Fruit fly (Drosophila melanogaster) whole organism, embryonic: Measurements from ENCODE around the gene Cdk5alpha.

Source experiments
- B-H1 ChIP-seq: fragments of 200-800 bp; sonication (Bioruptor generic); IDR thresholded peaks from 3 replicates; pipeline ENCODE4 v1.3.6; 2022; ENCODE audit warnings: missing biosample characterization, missing genetic modification characterization
- CG10209 ChIP-seq: fragments of 200-800 bp; sonication (Bioruptor generic); optimal IDR thresholded peaks from 3 replicates; lab custom pipeline; 2017; ENCODE audit warnings: missing biosample characterization, mild to moderate bottlenecking, missing genetic modification characterization, missing genetic modification reagents
- CG10979 ChIP-seq: fragments of 200-800 bp; sonication (Bioruptor generic); optimal IDR thresholded peaks from 2 replicates; lab custom pipeline; 2018; ENCODE audit warnings: missing biosample characterization, mild to moderate bottlenecking, missing genetic modification characterization, moderate library complexity
- CG14860 ChIP-seq: fragments of 200-800 bp; sonication (Bioruptor generic); IDR thresholded peaks from 3 replicates; pipeline ENCODE4 v1.3.6; 2022; ENCODE audit warnings: missing biosample characterization, missing genetic modification characterization; ENCODE audit not compliant: partially characterized antibody
- CG15011 ChIP-seq: fragments of 200-800 bp; sonication (Bioruptor generic); optimal IDR thresholded peaks from 3 replicates; lab custom pipeline; 2018; ENCODE audit warnings: missing biosample characterization, mild to moderate bottlenecking, missing genetic modification characterization
- CG15479 ChIP-seq: fragments of 200-800 bp; sonication (Bioruptor generic); optimal IDR thresholded peaks from 3 replicates; lab custom pipeline; 2019; ENCODE audit warnings: missing biosample characterization, mild to moderate bottlenecking, missing genetic modification characterization, moderate library complexity
- CG15601 ChIP-seq: fragments of 200-800 bp; sonication (Bioruptor generic); optimal IDR thresholded peaks from 3 replicates; lab custom pipeline; 2019; ENCODE audit warnings: missing biosample characterization, mild to moderate bottlenecking, missing genetic modification characterization, moderate library complexity
- CG17359 ChIP-seq: fragments of 200-800 bp; sonication (Bioruptor generic); optimal IDR thresholded peaks from 3 replicates; lab custom pipeline; 2018; ENCODE audit warnings: missing biosample characterization, mild to moderate bottlenecking, missing genetic modification characterization, moderate library complexity
- CG2120 ChIP-seq: fragments of 200-800 bp; sonication (Bioruptor generic); optimal IDR thresholded peaks from 3 replicates; lab custom pipeline; 2016; ENCODE audit warnings: missing biosample characterization, missing genetic modification characterization
- CG2129 ChIP-seq: fragments of 200-800 bp; sonication (Bioruptor generic); IDR thresholded peaks from 2 replicates; pipeline ENCODE4 v1.3.6; 2022; ENCODE audit warnings: missing biosample characterization, missing genetic modification characterization; ENCODE audit not compliant: partially characterized antibody
- CG2202 ChIP-seq: fragments of 200-800 bp; sonication (Bioruptor generic); optimal IDR thresholded peaks from 2 replicates; lab custom pipeline; 2018; ENCODE audit warnings: missing biosample characterization, mild to moderate bottlenecking, missing genetic modification characterization
- CG32772 ChIP-seq: fragments of 200-800 bp; sonication (Bioruptor generic); IDR thresholded peaks from 2 replicates; pipeline ENCODE4 v1.3.6; 2022; ENCODE audit warnings: missing biosample characterization, missing genetic modification characterization
- CG3407 ChIP-seq: fragments of 200-800 bp; sonication (Bioruptor generic); optimal IDR thresholded peaks from 2 replicates; lab custom pipeline; 2018; ENCODE audit warnings: missing biosample characterization, mild to moderate bottlenecking, missing genetic modification characterization
- CG3838 ChIP-seq: fragments of 200-800 bp; sonication (Bioruptor generic); optimal IDR thresholded peaks from 3 replicates; lab custom pipeline; 2016; ENCODE audit warnings: missing biosample characterization, missing genetic modification characterization
- CG43689 ChIP-seq: fragments of 200-800 bp; sonication (Bioruptor generic); IDR thresholded peaks from 2 replicates; pipeline ENCODE4 v1.3.6; 2022; ENCODE audit warnings: missing biosample characterization, missing genetic modification characterization
- CG6254 ChIP-seq: fragments of 200-800 bp; sonication (Bioruptor generic); optimal IDR thresholded peaks from 3 replicates; lab custom pipeline; 2017; ENCODE audit warnings: mild to moderate bottlenecking, missing biosample characterization, missing genetic modification reagents, missing genetic modification characterization
- CG9437 ChIP-seq: fragments of 200-800 bp; sonication (Bioruptor generic); optimal IDR thresholded peaks from 2 replicates; lab custom pipeline; 2018; ENCODE audit warnings: missing biosample characterization, mild to moderate bottlenecking, missing genetic modification characterization
- Camta ChIP-seq: fragments of 200-800 bp; sonication (Bioruptor generic); optimal IDR thresholded peaks from 2 replicates; lab custom pipeline; 2016; ENCODE audit warnings: missing biosample characterization, missing genetic modification characterization
- CkIIα-i1 ChIP-seq: fragments of 200-800 bp; sonication (Bioruptor generic); IDR thresholded peaks from 2 replicates; pipeline ENCODE4 v1.3.6; 2022; ENCODE audit warnings: missing biosample characterization, missing genetic modification characterization
- D19A ChIP-seq: fragments of 200-800 bp; optimal IDR thresholded peaks from 3 replicates; lab custom pipeline; 2019; ENCODE audit warnings: missing biosample characterization, mild to moderate bottlenecking, missing genetic modification characterization, moderate library complexity
- Dad ChIP-seq: fragments of 200-800 bp; sonication (Bioruptor generic); optimal IDR thresholded peaks from 3 replicates; lab custom pipeline; 2016; ENCODE audit warnings: missing biosample characterization, missing genetic modification characterization
- Deaf1 ChIP-seq: fragments of 200-800 bp; optimal IDR thresholded peaks from 3 replicates; lab custom pipeline; 2019; ENCODE audit warnings: missing biosample characterization, mild to moderate bottlenecking, missing genetic modification characterization, moderate library complexity
- Dfd ChIP-seq, 2 experiments: fragments of >200 bp; optimal IDR thresholded peaks; 2 replicates each; lab custom pipeline; 2017; ENCODE audit warnings: missing biosample characterization in 2 of 2, missing genetic modification characterization in 2 of 2
- Dip2 ChIP-seq: fragments of 200-800 bp; sonication (Bioruptor generic); IDR thresholded peaks from 2 replicates; pipeline ENCODE4 v1.3.6; 2022; ENCODE audit warnings: missing biosample characterization, missing genetic modification characterization
- E2f2 ChIP-seq: fragments of 200-800 bp; sonication (Bioruptor generic); IDR thresholded peaks from 2 replicates; pipeline ENCODE4 v1.3.6; 2022; ENCODE audit warnings: missing biosample characterization, missing genetic modification characterization
- Pdp1 ChIP-seq, 2 experiments: fragments of 200-800 bp; sonication (Bioruptor generic); optimal IDR thresholded peaks; 3 replicates each; lab custom pipeline; 2016; ENCODE audit warnings: missing biosample characterization in 2 of 2, missing genetic modification characterization in 2 of 2, mild to moderate bottlenecking in 1 of 2, moderate library complexity in 1 of 2
- Xrp1 ChIP-seq: fragments of 200-800 bp; sonication (Bioruptor generic); IDR thresholded peaks from 2 replicates; pipeline ENCODE4 v1.3.6; 2022; ENCODE audit warnings: missing biosample characterization, missing genetic modification characterization
- YL-1 ChIP-seq: fragments of 200-800 bp; sonication (Bioruptor generic); optimal IDR thresholded peaks from 3 replicates; lab custom pipeline; 2017; ENCODE audit warnings: missing biosample characterization, mild to moderate bottlenecking, missing genetic modification characterization
- ac ChIP-seq: fragments of 200-800 bp; sonication (Bioruptor generic); optimal IDR thresholded peaks from 3 replicates; lab custom pipeline; 2017; ENCODE audit warnings: missing biosample characterization, mild to moderate bottlenecking, missing genetic modification characterization
- ase ChIP-seq: fragments of 200-800 bp; sonication (Bioruptor generic); IDR thresholded peaks from 3 replicates; pipeline ENCODE4 v1.3.6; 2022; ENCODE audit warnings: missing biosample characterization, missing genetic modification characterization
- crc ChIP-seq: fragments of 200-800 bp; sonication (Bioruptor generic); optimal IDR thresholded peaks from 2 replicates; lab custom pipeline; 2016; ENCODE audit warnings: missing biosample characterization, missing genetic modification characterization
- crp ChIP-seq, 2 experiments: fragments of 200-800 bp; sonication (Bioruptor generic); optimal IDR thresholded peaks; 2 replicates in 1 of 2; 3 replicates in 1 of 2; lab custom pipeline; 2017; ENCODE audit warnings: missing biosample characterization in 2 of 2, missing genetic modification characterization in 2 of 2, mild to moderate bottlenecking in 1 of 2, moderate library complexity in 1 of 2
- danr ChIP-seq: fragments of 200-800 bp; sonication (Bioruptor generic); IDR thresholded peaks from 2 replicates; pipeline ENCODE4 v1.3.6; 2022; ENCODE audit warnings: missing biosample characterization, missing genetic modification characterization
- dati ChIP-seq: fragments of 200-800 bp; sonication (Bioruptor generic); IDR thresholded peaks from 2 replicates; pipeline ENCODE4 v1.3.6; 2022; ENCODE audit warnings: missing biosample characterization, missing genetic modification characterization
- dpn ChIP-seq, 2 experiments: fragments of 200-800 bp; sonication (Bioruptor generic); optimal IDR thresholded peaks; 3 replicates each; lab custom pipeline; 2016; ENCODE audit warnings: missing biosample characterization in 2 of 2, missing genetic modification characterization in 2 of 2
- dysf ChIP-seq: fragments of 200-800 bp; sonication (Bioruptor generic); IDR thresholded peaks from 3 replicates; pipeline ENCODE4 v1.3.6; 2022; ENCODE audit warnings: missing biosample characterization, missing genetic modification characterization
- ftz-f1 ChIP-seq: fragments of 200-800 bp; sonication (Bioruptor generic); optimal IDR thresholded peaks from 2 replicates; lab custom pipeline; 2016; ENCODE audit warnings: missing biosample characterization, missing genetic modification characterization
- gcm2 ChIP-seq: fragments of 200-800 bp; sonication (Bioruptor generic); optimal IDR thresholded peaks from 2 replicates; lab custom pipeline; 2016; ENCODE audit warnings: missing biosample characterization, missing genetic modification characterization
- gro ChIP-seq: fragments of 200-800 bp; sonication (Bioruptor generic); optimal IDR thresholded peaks from 2 replicates; lab custom pipeline; 2016; ENCODE audit warnings: missing biosample characterization, missing genetic modification characterization
- gt ChIP-seq: fragments of 200-800 bp; sonication (Bioruptor generic); IDR thresholded peaks from 2 replicates; pipeline ENCODE4 v1.3.6; 2022; ENCODE audit warnings: missing biosample characterization, missing genetic modification characterization
- hth ChIP-seq: fragments of >200 bp; optimal IDR thresholded peaks from 2 replicates; lab custom pipeline; 2017; ENCODE audit warnings: inconsistent platforms
- jing ChIP-seq: fragments of 200-800 bp; sonication (Bioruptor generic); optimal IDR thresholded peaks from 2 replicates; lab custom pipeline; 2018; ENCODE audit warnings: missing biosample characterization, mild to moderate bottlenecking, missing genetic modification characterization
- jumu ChIP-seq: fragments of 200-800 bp; sonication (Bioruptor generic); optimal IDR thresholded peaks from 3 replicates; lab custom pipeline; 2016; ENCODE audit warnings: missing biosample characterization, missing genetic modification characterization
- maf-S ChIP-seq: fragments of 200-800 bp; sonication (Bioruptor generic); optimal IDR thresholded peaks from 2 replicates; lab custom pipeline; 2016; ENCODE audit warnings: missing biosample characterization, missing genetic modification characterization
- nerfin-1 ChIP-seq: fragments of 200-800 bp; sonication (Bioruptor generic); optimal IDR thresholded peaks from 3 replicates; lab custom pipeline; 2019; ENCODE audit warnings: missing biosample characterization, mild to moderate bottlenecking, missing genetic modification characterization, moderate library complexity
- odd ChIP-seq: fragments of 200-800 bp; sonication (Bioruptor generic); optimal IDR thresholded peaks from 2 replicates; lab custom pipeline; 2017; ENCODE audit warnings: missing biosample characterization, mild to moderate bottlenecking, missing genetic modification characterization
- pros ChIP-seq: fragments of 200-800 bp; sonication (Bioruptor generic); optimal IDR thresholded peaks from 3 replicates; lab custom pipeline; 2019; ENCODE audit warnings: missing biosample characterization, mild to moderate bottlenecking, missing genetic modification characterization, moderate library complexity
- rib ChIP-seq: fragments of 200-800 bp; sonication (Bioruptor generic); IDR thresholded peaks from 2 replicates; pipeline ENCODE4 v1.3.6; 2022; ENCODE audit warnings: missing biosample characterization, missing genetic modification characterization
- sqz ChIP-seq: fragments of 200-800 bp; sonication (Bioruptor generic); optimal IDR thresholded peaks from 3 replicates; lab custom pipeline; 2018; ENCODE audit warnings: missing biosample characterization, mild to moderate bottlenecking, missing genetic modification characterization
- tap ChIP-seq: fragments of 200-800 bp; optimal IDR thresholded peaks from 3 replicates; lab custom pipeline; 2019; ENCODE audit warnings: missing biosample characterization, mild to moderate bottlenecking, missing genetic modification characterization, moderate library complexity
- wek ChIP-seq: fragments of 200-800 bp; sonication (Bioruptor generic); optimal IDR thresholded peaks from 3 replicates; lab custom pipeline; 2018; ENCODE audit warnings: missing biosample characterization, mild to moderate bottlenecking, missing genetic modification characterization, moderate library complexity
- z ChIP-seq: fragments of 200-800 bp; sonication (Bioruptor generic); IDR thresholded peaks from 3 replicates; pipeline ENCODE4 v1.3.6; 2022; ENCODE audit warnings: missing biosample characterization, missing genetic modification characterization

Cdk5alpha gene

DNA sequence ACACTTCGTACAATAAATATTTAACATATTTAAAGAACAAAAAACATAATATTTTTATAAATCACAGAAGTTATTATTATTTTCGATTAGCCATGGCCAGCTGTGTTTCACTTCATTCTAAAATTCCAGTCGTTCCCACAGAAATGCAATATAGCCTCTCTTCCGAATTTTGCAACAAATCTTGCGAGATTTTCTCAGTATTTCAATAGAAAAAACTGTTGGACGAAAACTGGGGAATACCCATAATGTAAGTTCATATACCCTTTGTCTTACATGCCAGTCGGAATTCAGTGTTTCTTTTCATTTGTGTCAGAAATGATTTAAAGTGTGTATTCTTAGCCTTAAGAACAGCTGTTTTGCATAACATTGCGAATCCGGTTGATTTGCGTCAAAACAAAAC is 45.8 kb upstream of the Cdk5alpha start, which contains the start of the genes CtsL4 and ClpP (continued):
- TF ChIP-seq CG15601 (tag; lab: Kevin White, UChicago) (peak; percentile 39), E2f2 (GFP tag; lab: Robert Waterston, UW) (no peak), crp (GFP tag; optimal IDR thresholded peaks at IDR 0.05; lab: Kevin White, UChicago) (peak; percentile 29 to 92), gt (GFP tag; lab: Robert Waterston, UW) (no peak), CG6254 (GFP tag; lab: Kevin White, UChicago) (no peak), D19A (tag; lab: Kevin White, UChicago) (peak; percentile 74), sqz (GFP tag; lab: Kevin White, UChicago) (no peak), CG10979 (tag; lab: Kevin White, UChicago) (peak; percentile 28), YL-1 (peak; percentile 53), Dfd (GFP tag; optimal IDR thresholded peaks at IDR 0.05; lab: Kevin White, UChicago) (no peak), ase (GFP tag; lab: Robert Waterston, UW) (peak; percentile 26; the same call in 1 of the 3 replicates), rib (GFP tag; lab: Robert Waterston, UW) (peak; percentile 83), Dad (GFP tag; lab: Kevin White, UChicago) (no peak), jumu (GFP tag; lab: Kevin White, UChicago) (no peak), CG3407 (GFP tag; lab: Kevin White, UChicago) (no peak), CG43689 (GFP tag; lab: Robert Waterston, UW) (no peak), CG32772 (GFP tag; lab: Robert Waterston, UW) (no peak), gro (GFP tag; lab: Kevin White, UChicago) (no peak), Xrp1 (GFP tag; lab: Robert Waterston, UW) (peak; percentile 33; the same call in 1 of the 2 replicates), jing (GFP tag; lab: Kevin White, UChicago) (no peak), hth (no peak), tap (tag; lab: Kevin White, UChicago) (no peak), maf-S (GFP tag; lab: Kevin White, UChicago) (peak; percentile 3), Deaf1 (tag; lab: Kevin White, UChicago) (no peak), CG2202 (tag; lab: Kevin White, UChicago) (no peak), CG9437 (GFP tag; lab: Kevin White, UChicago) (peak; percentile 36), CG2129 (GFP tag; lab: Robert Waterston, UW) (no peak), CG15011 (no peak), CG17359 (peak; percentile 18), wek (GFP tag; lab: Kevin White, UChicago) (peak; percentile 97), CG15479 (peak; percentile 76), CG2120 (GFP tag; lab: Kevin White, UChicago) (peak; percentile 64), crc (GFP tag; lab: Kevin White, UChicago) (no peak), CG3838 (GFP tag; lab: Kevin White, UChicago) (no peak), danr (GFP tag; lab: Robert Waterston, UW) (no peak), CG14860 (GFP tag; lab: Robert Waterston, UW) (no peak), dysf (peak; percentile 50; the same call in 2 of the 3 replicates), z (GFP tag; lab: Robert Waterston, UW) (no peak), Camta (GFP tag; lab: Kevin White, UChicago) (peak; percentile 4), CG10209 (peak; percentile 24), Pdp1 (GFP tag; optimal IDR thresholded peaks at IDR 0.05; lab: Kevin White, UChicago) (peak; percentile 29 to 97), B-H1 (GFP tag; lab: Robert Waterston, UW) (no peak; the same call in 2 of the 3 replicates), Dip2 (GFP tag; lab: Robert Waterston, UW) (no peak), odd (no peak), dati (GFP tag; lab: Robert Waterston, UW) (no peak), ftz-f1 (GFP tag; lab: Kevin White, UChicago) (no peak), CkIIα-i1 (GFP tag; lab: Robert Waterston, UW) (no peak), gcm2 (no peak), nerfin-1 (peak; percentile 56), pros (GFP tag; lab: Kevin White, UChicago) (peak; percentile 86), ac (no peak), dpn (GFP tag; optimal IDR thresholded peaks at IDR 0.05; lab: Kevin White, UChicago) (peak; percentile 53 to 67)
